Worm (Caenorhabditis elegans) whole organism, L3 larva: ENCODE results near the gene R07E5.7.

Experiments used
- daf-12 ChIP-seq: fragments of 150-350 bp; optimal IDR thresholded peaks from 2 replicates; lab custom pipeline; 2014; ENCODE audit warnings: missing biosample characterization, missing genetic modification reagents, missing genetic modification characterization
- elt-3 ChIP-seq, 3 experiments: fragments of 150-350 bp in 1 of 3; sonication (generic microtip) in 2 of 3; optimal IDR thresholded peaks; 2 replicates in 2 of 3; 4 replicates in 1 of 3; lab custom pipeline; 2014 to 2017; ENCODE audit warnings: missing biosample characterization in 3 of 3, missing genetic modification characterization in 3 of 3
- lin-15B ChIP-seq: fragments of 150-350 bp; optimal IDR thresholded peaks from 2 replicates; lab custom pipeline; 2014; ENCODE audit warnings: missing biosample characterization, missing genetic modification characterization
- nhr-23 ChIP-seq: fragments of 150-350 bp; optimal IDR thresholded peaks from 2 replicates; lab custom pipeline; 2014; ENCODE audit warnings: missing biosample characterization, missing genetic modification reagents, missing genetic modification characterization
- nhr-25 ChIP-seq: sonication (generic microtip); optimal IDR thresholded peaks from 2 replicates; lab custom pipeline; 2017; ENCODE audit warnings: missing biosample characterization, missing genetic modification characterization
- nhr-76 ChIP-seq: fragments of 150-350 bp; sonication (generic microtip); optimal IDR thresholded peaks from 5 replicates; lab custom pipeline; 2014; ENCODE audit warnings: missing biosample characterization, missing genetic modification characterization
- nhr-77 ChIP-seq: fragments of 150-350 bp; optimal IDR thresholded peaks from 2 replicates; lab custom pipeline; 2014; ENCODE audit warnings: missing biosample characterization, missing genetic modification characterization
- ztf-4 ChIP-seq: fragments of 150-350 bp; optimal IDR thresholded peaks from 2 replicates; lab custom pipeline; 2014; ENCODE audit warnings: missing biosample characterization, missing genetic modification characterization

DNA sequence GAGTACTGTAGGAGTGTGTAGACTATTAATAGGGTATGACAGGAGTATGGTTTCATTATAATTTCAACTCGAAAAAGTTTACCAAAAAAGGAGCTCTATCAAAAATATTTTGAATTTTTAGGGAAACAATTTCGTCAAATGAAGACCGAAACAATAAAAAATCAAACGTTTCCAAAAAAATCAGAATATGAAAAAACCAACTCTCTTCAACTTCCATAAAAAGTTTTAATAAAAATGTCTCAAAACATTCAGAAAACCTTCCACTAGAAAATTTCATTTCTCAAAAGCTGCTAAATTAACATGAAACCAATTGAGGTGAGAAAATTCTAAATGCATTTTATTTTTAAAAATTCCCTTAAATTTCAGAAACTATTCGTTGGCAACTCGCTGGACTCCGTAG, 48.4 kb downstream of the R07E5.7 start, which contains the start of gene ckb-3:
- TF ChIP-seq nhr-77 (no peak), nhr-76 (tag; lab: Kevin White, UChicago) (no peak), nhr-25 (tag; lab: Kevin White, UChicago) (no peak), lin-15B (tag; lab: Kevin White, UChicago) (no peak), nhr-23 (tag; lab: Kevin White, UChicago) (no peak), ztf-4 (tag; lab: Kevin White, UChicago) (no peak), elt-3 (tag; optimal IDR thresholded peaks at IDR 0.05; lab: Kevin White, UChicago) (no peak), daf-12 (tag; lab: Kevin White, UChicago) (no peak)
